Worm (Caenorhabditis elegans) whole organism, young adult: ENCODE results near the gene dhs-21.

Experiments
- efl-1 ChIP-seq: fragments of 150-350 bp; optimal IDR thresholded peaks from 2 replicates; lab custom pipeline; 2014; ENCODE audit warnings: missing biosample characterization, missing genetic modification reagents, missing genetic modification characterization
- tbx-9 ChIP-seq: sonication (generic microtip); optimal IDR thresholded peaks from 2 replicates; lab custom pipeline; 2016; ENCODE audit warnings: borderline replicate concordance, missing genetic modification characterization, inconsistent platforms, missing compliant biosample characterization

DNA sequence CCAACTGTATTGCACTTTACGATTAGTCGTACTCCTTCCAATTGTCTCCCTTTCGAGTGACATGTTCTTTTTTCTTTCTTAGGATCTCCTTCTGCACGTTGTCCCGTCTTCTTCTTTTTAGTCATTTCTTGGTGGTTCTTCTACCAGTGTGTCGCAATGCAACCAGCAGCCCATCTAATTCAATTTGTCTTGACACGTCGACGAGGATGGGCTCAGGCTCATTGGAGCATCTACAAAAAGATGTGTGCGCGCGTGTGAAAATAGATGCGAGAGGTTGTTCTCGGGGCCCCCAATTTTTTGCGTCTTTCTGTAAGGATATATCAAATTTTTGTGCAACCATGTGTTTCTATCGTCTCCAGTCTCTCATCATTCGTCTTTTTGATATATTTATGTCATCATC, 31.8 kb downstream of the dhs-21 start:
- no peak for TF ChIP-seq tbx-9 (tag; lab: Kevin White, UChicago)
- no peak for TF ChIP-seq efl-1 (GFP tag; lab: Kevin White, UChicago)
